Worm (Caenorhabditis elegans) whole organism, L4/young adult: ENCODE data around the gene fem-1.

Experiments used
- W03F9.2 ChIP-seq: fragments of 150-350 bp; optimal IDR thresholded peaks from 2 replicates; lab custom pipeline; 2014; ENCODE audit warnings: missing biosample characterization, missing genetic modification characterization
- dao-5 ChIP-seq: sonication (generic microtip); optimal IDR thresholded peaks from 2 replicates; lab custom pipeline; 2016; ENCODE audit warnings: missing genotype, missing genetic modification characterization, moderate library complexity, missing compliant biosample characterization
- him-1 ChIP-seq: sonication (generic microtip); optimal IDR thresholded peaks from 2 replicates; lab custom pipeline; 2016; ENCODE audit warnings: missing genotype, missing genetic modification reagents, missing genetic modification characterization, missing compliant biosample characterization

- TF ChIP-seq him-1 (tag; lab: Kevin White, UChicago) (no peak), W03F9.2 (tag; lab: Kevin White, UChicago) (no peak), dao-5 (tag; lab: Kevin White, UChicago) (no peak)
Observed at ce11 chrIV:5492196-5492595, 45.6 kb downstream of the fem-1 start.
